Worm (Caenorhabditis elegans): Measurements from ENCODE around the gene flp-34.

ce11 chrV:1047251-1047650 is 14.0 kb upstream of the flp-34 start:
- no peak for TF ChIP-seq dpl-1 (GFP tag; optimal IDR thresholded peaks at IDR 0.05)
- no peak for TF ChIP-seq hlh-30 (tag; optimal IDR thresholded peaks at IDR 0.05; ENCODE audit: insufficient read depth)
- TF ChIP-seq lir-3 (tag; optimal IDR thresholded peaks at IDR 0.05) = no peak
- TF ChIP-seq pqm-1 (tag; optimal IDR thresholded peaks at IDR 0.05) = no peak
- TF ChIP-seq unc-62 (GFP tag; optimal IDR thresholded peaks at IDR 0.05 in 1 of 2) = no peak
- TF ChIP-seq unc-62 (tag; optimal IDR thresholded peaks at IDR 0.05) = no peak
- TF ChIP-seq ceh-44 (GFP tag; IDR thresholded peaks at IDR 0.05) = no peak
- no peak for TF ChIP-seq duxl-1 (tag; optimal IDR thresholded peaks at IDR 0.05; ENCODE audit: poor library complexity)
- TF ChIP-seq egl-27 (tag; optimal IDR thresholded peaks at IDR 0.05) = no peak
- no peak for TF ChIP-seq nhr-28 (tag; optimal IDR thresholded peaks at IDR 0.05)
- no peak for TF ChIP-seq F49E8.2 (tag; optimal IDR thresholded peaks at IDR 0.05; ENCODE audit: borderline replicate concordance)
- no peak for TF ChIP-seq daf-12 (tag; optimal IDR thresholded peaks at IDR 0.05)
- no peak for TF ChIP-seq aly-2 (tag; optimal IDR thresholded peaks at IDR 0.05)

Data from whole organism, L4 larva.